Fruit fly (Drosophila melanogaster) whole organism, embryonic: ENCODE data around the gene tank.

ENCODE experiments used
- Asciz ChIP-seq: fragments of 200-800 bp; sonication (Bioruptor generic); optimal IDR thresholded peaks from 2 replicates; lab custom pipeline; 2017; ENCODE audit warnings: missing biosample characterization, mild to moderate bottlenecking, missing genetic modification characterization, missing genetic modification reagents
- Atf6 ChIP-seq: fragments of 200-800 bp; sonication (Bioruptor generic); IDR thresholded peaks from 2 replicates; pipeline ENCODE4 v1.3.6; 2022; ENCODE audit warnings: missing biosample characterization, missing genetic modification characterization
- Awh ChIP-seq: fragments of 200-800 bp; sonication (Bioruptor generic); IDR thresholded peaks from 2 replicates; pipeline ENCODE4, ENCODE4 v1.3.6; 2022; ENCODE audit warnings: missing biosample characterization, missing genetic modification characterization
- CG10321 ChIP-seq: fragments of 200-800 bp; sonication (Bioruptor generic); IDR thresholded peaks from 2 replicates; pipeline ENCODE4 v1.3.6; 2022; ENCODE audit warnings: missing biosample characterization, missing genetic modification characterization
- CG11696 ChIP-seq: fragments of 200-800 bp; sonication (Bioruptor generic); IDR thresholded peaks from 2 replicates; pipeline ENCODE4 v1.3.6; 2022; ENCODE audit warnings: missing biosample characterization, missing genetic modification characterization
- CG1603 ChIP-seq: fragments of 200-800 bp; sonication (Bioruptor generic); optimal IDR thresholded peaks from 2 replicates; lab custom pipeline; 2019; ENCODE audit warnings: missing biosample characterization, mild to moderate bottlenecking, missing genetic modification characterization, moderate library complexity
- CG17359 ChIP-seq: fragments of 200-800 bp; sonication (Bioruptor generic); optimal IDR thresholded peaks from 3 replicates; lab custom pipeline; 2018; ENCODE audit warnings: missing biosample characterization, mild to moderate bottlenecking, missing genetic modification characterization, moderate library complexity
- CG17568 ChIP-seq: fragments of 200-800 bp; sonication (Bioruptor generic); optimal IDR thresholded peaks from 2 replicates; lab custom pipeline; 2018; ENCODE audit warnings: missing biosample characterization, mild to moderate bottlenecking, missing genetic modification characterization, moderate library complexity
- CG18764 ChIP-seq: fragments of 200-800 bp; sonication (Bioruptor generic); optimal IDR thresholded peaks from 3 replicates; lab custom pipeline; 2016; ENCODE audit warnings: missing biosample characterization, missing genetic modification characterization
- CG2202 ChIP-seq: fragments of 200-800 bp; sonication (Bioruptor generic); optimal IDR thresholded peaks from 2 replicates; lab custom pipeline; 2018; ENCODE audit warnings: missing biosample characterization, mild to moderate bottlenecking, missing genetic modification characterization
- CG31224 ChIP-seq: fragments of 200-800 bp; sonication (Bioruptor generic); IDR thresholded peaks from 2 replicates; pipeline ENCODE4 v1.3.6; 2022; ENCODE audit warnings: missing biosample characterization, missing genetic modification characterization
- CG43689 ChIP-seq: fragments of 200-800 bp; sonication (Bioruptor generic); IDR thresholded peaks from 2 replicates; pipeline ENCODE4 v1.3.6; 2022; ENCODE audit warnings: missing biosample characterization, missing genetic modification characterization
- CG4730 ChIP-seq: fragments of 200-800 bp; sonication (Bioruptor generic); IDR thresholded peaks from 2 replicates; pipeline ENCODE4 v1.3.6; 2022; ENCODE audit warnings: missing biosample characterization, missing genetic modification characterization
- CG8359 ChIP-seq: fragments of 200-800 bp; sonication (Bioruptor generic); optimal IDR thresholded peaks from 2 replicates; lab custom pipeline; 2017; ENCODE audit warnings: missing biosample characterization, mild to moderate bottlenecking, missing genetic modification characterization, borderline replicate concordance
- D19B ChIP-seq: fragments of 200-800 bp; sonication (Bioruptor generic); optimal IDR thresholded peaks from 2 replicates; lab custom pipeline; 2017; ENCODE audit warnings: missing biosample characterization, mild to moderate bottlenecking, missing genetic modification characterization
- Dek ChIP-seq: fragments of 200-800 bp; sonication (Bioruptor generic); optimal IDR thresholded peaks from 3 replicates; lab custom pipeline; 2019; ENCODE audit warnings: missing biosample characterization, mild to moderate bottlenecking, missing genetic modification characterization, moderate library complexity
- Fer2 ChIP-seq: fragments of 200-800 bp; sonication (Bioruptor generic); optimal IDR thresholded peaks from 2 replicates; lab custom pipeline; 2018; ENCODE audit warnings: missing biosample characterization, mild to moderate bottlenecking, missing genetic modification characterization, moderate library complexity
- HHEX ChIP-seq: fragments of 200-800 bp; sonication (Bioruptor generic); optimal IDR thresholded peaks from 3 replicates; lab custom pipeline; 2017; ENCODE audit warnings: missing biosample characterization, mild to moderate bottlenecking, missing genetic modification characterization, missing genetic modification reagents
- MBD-R2 ChIP-seq: fragments of 200-800 bp; sonication (Bioruptor generic); IDR thresholded peaks from 2 replicates; pipeline ENCODE4 v1.3.6; 2022; ENCODE audit warnings: missing biosample characterization, missing genetic modification characterization
- Med ChIP-seq: fragments of 200-800 bp; sonication (Bioruptor generic); peaks from one replicate; lab custom pipeline; 2016; ENCODE audit warnings: missing biosample characterization, missing genetic modification characterization, mild to moderate bottlenecking, inconsistent platforms, moderate library complexity
- Pdp1 ChIP-seq, 2 experiments: fragments of 200-800 bp; sonication (Bioruptor generic); optimal IDR thresholded peaks; 3 replicates each; lab custom pipeline; 2016; ENCODE audit warnings: missing biosample characterization in 2 of 2, missing genetic modification characterization in 2 of 2, mild to moderate bottlenecking in 1 of 2, moderate library complexity in 1 of 2
- Spps ChIP-seq: fragments of 200-800 bp; sonication (Bioruptor generic); optimal IDR thresholded peaks from 2 replicates; lab custom pipeline; 2018; ENCODE audit warnings: missing biosample characterization, mild to moderate bottlenecking, missing genetic modification characterization
- TFAM ChIP-seq: fragments of 200-800 bp; sonication (Bioruptor generic); optimal IDR thresholded peaks from 2 replicates; lab custom pipeline; 2017; ENCODE audit warnings: missing biosample characterization, missing genetic modification characterization, inconsistent platforms
- abd-A ChIP-seq: fragments of 200-800 bp; sonication (Bioruptor generic); optimal IDR thresholded peaks from 3 replicates; lab custom pipeline; 2019; ENCODE audit warnings: missing biosample characterization, mild to moderate bottlenecking, missing genetic modification characterization, moderate library complexity
- ap ChIP-seq: fragments of 200-800 bp; sonication (Bioruptor generic); IDR thresholded peaks from 2 replicates; pipeline ENCODE4 v1.3.6; 2022; ENCODE audit warnings: missing biosample characterization, missing genetic modification characterization
- caup ChIP-seq: fragments of 200-800 bp; sonication (Bioruptor generic); optimal IDR thresholded peaks from 3 replicates; lab custom pipeline; 2017; ENCODE audit warnings: missing biosample characterization, mild to moderate bottlenecking, missing genetic modification characterization, moderate library complexity; ENCODE audit not compliant: severe bottlenecking
- cg ChIP-seq: fragments of 200-800 bp; sonication (Bioruptor generic); optimal IDR thresholded peaks from 3 replicates; lab custom pipeline; 2019; ENCODE audit warnings: missing biosample characterization, mild to moderate bottlenecking, missing genetic modification characterization, moderate library complexity
- chm ChIP-seq: fragments of 200-800 bp; sonication (Bioruptor generic); IDR thresholded peaks from 2 replicates; pipeline ENCODE4 v1.3.6; 2022; ENCODE audit warnings: missing biosample characterization, missing genetic modification characterization
- her ChIP-seq: fragments of 200-800 bp; sonication (Bioruptor generic); optimal IDR thresholded peaks from 2 replicates; lab custom pipeline; 2016; ENCODE audit warnings: missing biosample characterization, missing genetic modification characterization
- jing ChIP-seq: fragments of 200-800 bp; sonication (Bioruptor generic); optimal IDR thresholded peaks from 2 replicates; lab custom pipeline; 2018; ENCODE audit warnings: missing biosample characterization, mild to moderate bottlenecking, missing genetic modification characterization
- kay ChIP-seq: fragments of 200-800 bp; sonication (Bioruptor generic); optimal IDR thresholded peaks from 2 replicates; lab custom pipeline; 2016; ENCODE audit warnings: missing biosample characterization, missing genetic modification characterization
- lov ChIP-seq, 2 experiments: fragments of 200-800 bp in 1 of 2; fragments of >200 bp in 1 of 2; sonication (Bioruptor generic) in 1 of 2; IDR thresholded peaks in 1 of 2; optimal IDR thresholded peaks in 1 of 2; 2 replicates in 1 of 2; 3 replicates in 1 of 2; pipeline versions ENCODE4 v1.3.6 to Lab custom; 2017 to 2022; ENCODE audit warnings: missing biosample characterization in 1 of 2, missing genetic modification characterization in 1 of 2
- nau ChIP-seq: fragments of 200-800 bp; sonication (Bioruptor generic); optimal IDR thresholded peaks from 3 replicates; lab custom pipeline; 2017; ENCODE audit warnings: missing biosample characterization, mild to moderate bottlenecking, missing genetic modification characterization, missing genetic modification reagents
- oc ChIP-seq: fragments of 200-800 bp; sonication (Bioruptor generic); optimal IDR thresholded peaks from 2 replicates; lab custom pipeline; 2018; ENCODE audit warnings: missing biosample characterization, mild to moderate bottlenecking, missing genetic modification characterization, moderate library complexity
- p53 ChIP-seq: fragments of 200-800 bp; sonication (Bioruptor generic); optimal IDR thresholded peaks from 2 replicates; lab custom pipeline; 2016; ENCODE audit warnings: missing biosample characterization, missing genetic modification characterization
- pum ChIP-seq: fragments of 200-800 bp; sonication (Bioruptor generic); optimal IDR thresholded peaks from 2 replicates; lab custom pipeline; 2016; ENCODE audit warnings: missing biosample characterization, missing genetic modification characterization
- repo ChIP-seq: fragments of 200-800 bp; sonication (Bioruptor generic); optimal IDR thresholded peaks from 2 replicates; lab custom pipeline; 2016; ENCODE audit warnings: missing biosample characterization, missing genetic modification characterization
- rib ChIP-seq: fragments of 200-800 bp; sonication (Bioruptor generic); IDR thresholded peaks from 2 replicates; pipeline ENCODE4 v1.3.6; 2022; ENCODE audit warnings: missing biosample characterization, missing genetic modification characterization
- run ChIP-seq: fragments of 200-800 bp; sonication (Bioruptor generic); optimal IDR thresholded peaks from 3 replicates; lab custom pipeline; 2018; ENCODE audit warnings: missing biosample characterization, mild to moderate bottlenecking, missing genetic modification characterization
- sc ChIP-seq, 3 experiments: fragments of >200 bp in 2 of 3; fragments of 200-800 bp in 1 of 3; sonication (Bioruptor generic) in 1 of 3; optimal IDR thresholded peaks; 2 replicates in 2 of 3; 3 replicates in 1 of 3; lab custom pipeline; 2017; ENCODE audit warnings: mild to moderate bottlenecking in 1 of 3, missing biosample characterization in 1 of 3, missing genetic modification characterization in 1 of 3, missing genetic modification reagents in 1 of 3
- sob ChIP-seq: fragments of 200-800 bp; sonication (Bioruptor generic); IDR thresholded peaks from 2 replicates; pipeline ENCODE4 v1.3.6; 2022; ENCODE audit warnings: missing biosample characterization, missing genetic modification characterization
- sqz ChIP-seq: fragments of 200-800 bp; sonication (Bioruptor generic); optimal IDR thresholded peaks from 3 replicates; lab custom pipeline; 2018; ENCODE audit warnings: missing biosample characterization, mild to moderate bottlenecking, missing genetic modification characterization
- tap ChIP-seq: fragments of 200-800 bp; optimal IDR thresholded peaks from 3 replicates; lab custom pipeline; 2019; ENCODE audit warnings: missing biosample characterization, mild to moderate bottlenecking, missing genetic modification characterization, moderate library complexity
- trem ChIP-seq: fragments of 200-800 bp; optimal IDR thresholded peaks from 3 replicates; lab custom pipeline; 2019; ENCODE audit warnings: missing biosample characterization, mild to moderate bottlenecking, missing genetic modification characterization, moderate library complexity
- wek ChIP-seq: fragments of 200-800 bp; sonication (Bioruptor generic); optimal IDR thresholded peaks from 3 replicates; lab custom pipeline; 2018; ENCODE audit warnings: missing biosample characterization, mild to moderate bottlenecking, missing genetic modification characterization, moderate library complexity
- z ChIP-seq: fragments of 200-800 bp; sonication (Bioruptor generic); IDR thresholded peaks from 3 replicates; pipeline ENCODE4 v1.3.6; 2022; ENCODE audit warnings: missing biosample characterization, missing genetic modification characterization
- zen ChIP-seq: fragments of 200-800 bp; sonication (Bioruptor generic); optimal IDR thresholded peaks from 3 replicates; lab custom pipeline; 2018; ENCODE audit warnings: missing biosample characterization, mild to moderate bottlenecking, missing genetic modification characterization, moderate library complexity

Gene tank

DNA sequence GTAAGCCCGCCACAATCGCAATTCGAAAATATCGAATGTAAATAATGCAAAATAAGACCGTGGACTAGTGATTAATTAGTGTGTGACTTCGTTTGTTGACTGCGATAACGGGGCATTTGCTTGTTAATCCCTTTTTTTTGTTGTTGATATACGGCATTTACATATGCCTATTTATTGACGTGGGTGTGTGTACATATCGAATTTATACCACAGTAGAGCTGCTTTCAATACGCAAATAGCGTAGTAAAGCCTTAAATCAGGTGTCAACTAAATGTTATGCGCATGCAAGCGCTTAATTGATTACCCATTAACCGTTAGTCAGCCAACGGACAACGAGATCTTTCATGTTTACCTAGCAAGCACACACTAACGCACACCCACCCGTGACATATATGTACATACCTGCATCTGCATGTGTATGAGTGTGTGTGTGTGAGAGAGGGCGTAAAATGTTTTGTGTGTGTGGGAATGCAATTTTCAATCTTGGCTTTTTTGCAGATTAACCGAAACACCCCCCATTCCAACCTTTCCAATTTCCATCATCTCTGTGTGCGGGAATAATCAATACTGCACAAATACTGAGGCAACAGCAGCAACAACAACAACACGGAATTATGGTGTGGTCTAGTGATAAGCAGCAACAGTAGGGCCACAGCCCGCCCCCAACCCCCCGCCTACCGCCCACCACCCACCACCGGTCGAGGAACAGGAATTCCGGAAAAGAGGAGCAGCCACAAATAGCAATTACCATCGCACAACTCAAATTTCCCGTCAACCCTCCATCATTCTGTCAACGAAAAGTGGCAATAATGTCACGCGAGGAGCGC, 908 bp upstream of the tank start (continued):
- peak; percentile 49 for TF ChIP-seq CG18764 (GFP tag; lab: Kevin White, UChicago)
- TF ChIP-seq TFAM (GFP tag; lab: Kevin White, UChicago): peak; percentile 18
- no peak for TF ChIP-seq lov (optimal IDR thresholded peaks at IDR 0.05; lab: Kevin White, UChicago)
- TF ChIP-seq lov (GFP tag; IDR thresholded peaks at IDR 0.05; lab: Robert Waterston, UW): peak; percentile 67; the same call in 1 of the 3 replicates
- TF ChIP-seq Spps (tag; lab: Kevin White, UChicago): peak; percentile 5
- no peak for TF ChIP-seq trem
- no peak for TF ChIP-seq tap
- no peak for TF ChIP-seq rib (GFP tag; lab: Robert Waterston, UW)
- peak; percentile 85 for TF ChIP-seq Asciz (GFP tag; lab: Kevin White, UChicago)
- no peak for TF ChIP-seq chm (GFP tag; lab: Robert Waterston, UW)
- peak; percentile 24 for TF ChIP-seq CG8359 (GFP tag; lab: Kevin White, UChicago)
- peak; percentile 37 for TF ChIP-seq CG2202 (tag; lab: Kevin White, UChicago)
- TF ChIP-seq nau: no peak
- TF ChIP-seq CG11696 (GFP tag; lab: Robert Waterston, UW): no peak
- TF ChIP-seq pum (GFP tag; lab: Kevin White, UChicago): no peak
- TF ChIP-seq sc (optimal IDR thresholded peaks at IDR 0.05; lab: Kevin White, UChicago): no peak
- peak; percentile 21 for TF ChIP-seq sc (GFP tag; optimal IDR thresholded peaks at IDR 0.05; lab: Kevin White, UChicago)
- no peak for TF ChIP-seq abd-A
- peak; percentile 63 for TF ChIP-seq wek (GFP tag; lab: Kevin White, UChicago)
- TF ChIP-seq sqz (GFP tag; lab: Kevin White, UChicago): peak; percentile 11
- TF ChIP-seq Med (GFP tag; lab: Kevin White, UChicago): peak; percentile 65
- TF ChIP-seq ap (GFP tag; lab: Robert Waterston, UW): peak; percentile 35; the same call in 1 of the 2 replicates
- peak; percentile 40 for TF ChIP-seq repo (GFP tag; lab: Kevin White, UChicago)
- no peak for TF ChIP-seq caup
- TF ChIP-seq Atf6 (GFP tag; lab: Robert Waterston, UW): no peak
- no peak for TF ChIP-seq her (GFP tag; lab: Kevin White, UChicago)
- TF ChIP-seq Awh (GFP tag; lab: Robert Waterston, UW): peak; percentile 40; the same call in 1 of the 2 replicates
- TF ChIP-seq z: no peak
- TF ChIP-seq zen (tag; lab: Kevin White, UChicago): peak; percentile 61
- no peak for TF ChIP-seq jing
- TF ChIP-seq CG31224 (GFP tag; lab: Robert Waterston, UW): no peak
- no peak for TF ChIP-seq CG1603 (tag; lab: Kevin White, UChicago)
- no peak for TF ChIP-seq CG4730
- TF ChIP-seq cg (GFP tag; lab: Kevin White, UChicago): peak; percentile 74
- no peak for TF ChIP-seq kay (GFP tag; lab: Kevin White, UChicago)
- peak; percentile 33; the same call in 1 of the 2 replicates for TF ChIP-seq MBD-R2 (GFP tag; lab: Robert Waterston, UW)
- peak; percentile 59 for TF ChIP-seq oc (tag; lab: Kevin White, UChicago)
- TF ChIP-seq Pdp1 (GFP tag; optimal IDR thresholded peaks at IDR 0.05; lab: Kevin White, UChicago): peak in 1 of 2 experiments; percentile 4
- TF ChIP-seq CG17359 (tag; lab: Kevin White, UChicago): peak; percentile 85
- TF ChIP-seq Dek: no peak
- peak; percentile 59 for TF ChIP-seq CG17568 (GFP tag; lab: Kevin White, UChicago)
- peak; percentile 49 for TF ChIP-seq HHEX (GFP tag; lab: Kevin White, UChicago)
- TF ChIP-seq p53 (GFP tag; lab: Kevin White, UChicago): peak; percentile 91
- no peak for TF ChIP-seq run (tag; lab: Kevin White, UChicago)
- TF ChIP-seq Fer2 (tag; lab: Kevin White, UChicago): peak; percentile 4
- no peak for TF ChIP-seq D19B
- TF ChIP-seq CG43689: no peak
- TF ChIP-seq CG10321: no peak
- TF ChIP-seq sob (GFP tag; lab: Robert Waterston, UW): 0 out of 2 replicates have a peak, but pooled peaks have one; percentile 38
